Fruit fly (Drosophila melanogaster): ENCODE data around the gene CG9782.

DNA sequence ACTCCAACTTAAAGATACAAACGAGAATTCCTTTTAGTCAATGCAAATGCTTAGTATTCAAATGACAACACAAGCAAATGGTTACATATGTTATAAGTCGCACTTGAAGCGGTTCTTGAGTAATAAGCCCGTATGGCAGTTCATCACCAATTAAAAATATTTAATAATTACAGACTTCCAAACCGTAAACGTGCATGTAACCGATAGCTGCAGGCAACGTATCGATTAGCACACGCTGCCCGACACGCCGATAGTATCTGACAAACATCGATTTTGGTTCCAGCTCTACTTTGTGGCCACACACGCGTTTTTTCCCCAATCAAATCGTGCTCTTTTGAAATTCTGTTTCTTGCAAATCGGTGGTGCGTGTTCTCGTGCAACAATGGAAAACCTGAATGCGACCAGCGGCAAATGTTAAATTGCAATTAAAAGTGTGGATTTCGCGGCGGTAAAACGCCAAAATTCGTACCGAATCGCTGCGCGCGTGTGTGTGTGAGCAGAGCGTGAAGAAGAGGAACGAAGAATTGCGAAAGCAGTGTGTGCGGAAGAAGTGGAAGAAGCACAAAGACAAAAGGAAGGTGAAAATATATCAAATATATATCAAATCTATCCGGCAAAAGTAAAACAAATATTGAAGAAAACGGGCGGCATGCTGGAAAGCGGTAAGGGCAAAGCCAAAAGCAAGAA, 22.3 kb downstream of the CG9782 start, which contains the start of the genes CG9784 and Nup153:
- no peak for TF ChIP-seq OdsH (GFP tag; optimal IDR thresholded peaks at IDR 0.05)
- no peak for TF ChIP-seq psq (GFP tag; optimal IDR thresholded peaks at IDR 0.05)
- TF ChIP-seq Sp1 (GFP tag; optimal IDR thresholded peaks at IDR 0.05) = no peak
- TF ChIP-seq Dfd (GFP tag; optimal IDR thresholded peaks at IDR 0.05) = no peak
